Worm (Caenorhabditis elegans) whole organism, L4 larva: ENCODE measurements around the gene C06E4.1.
"Not testable (repeated sequence)": the region's sequence is repeated elsewhere in the genome, so short reads cannot be mapped to it uniquely, and the experiment has no call there.

ENCODE experiments used
- F44E2.7 ChIP-seq: fragments of 200-800 bp; sonication (Bioruptor generic); IDR thresholded peaks from 2 replicates; pipeline ENCODE4 v2.1.2; 2022; ENCODE audit warnings: missing genetic modification characterization, missing compliant biosample characterization
- F49E8.2 ChIP-seq: sonication (generic microtip); optimal IDR thresholded peaks from 2 replicates; lab custom pipeline; 2016; ENCODE audit warnings: missing compliant biosample characterization, mild to moderate bottlenecking, missing genetic modification characterization, borderline replicate concordance
- R02D3.7 ChIP-seq: fragments of 150-350 bp; sonication (generic microtip); optimal IDR thresholded peaks from 3 replicates; lab custom pipeline; 2014; ENCODE audit warnings: missing biosample characterization, missing genetic modification characterization
- T20F7.1 ChIP-seq: fragments of 200-800 bp; sonication (Bioruptor generic); optimal IDR thresholded peaks from 2 replicates; lab custom pipeline; 2018; ENCODE audit warnings: mild to moderate bottlenecking, missing genetic modification characterization, missing compliant biosample characterization
- T26A8.4 ChIP-seq: fragments of 200-800 bp; sonication (Bioruptor generic); IDR thresholded peaks from 2 replicates; pipeline ENCODE4 v1.3.6; 2022; ENCODE audit warnings: missing genetic modification characterization, missing compliant biosample characterization
- Y75B8A.6 ChIP-seq: fragments of 200-800 bp; sonication (Bioruptor generic); IDR thresholded peaks from 2 replicates; pipeline ENCODE4 v1.3.6; 2022; ENCODE audit warnings: missing genetic modification reagents, missing genetic modification characterization, missing compliant biosample characterization
- aha-1 ChIP-seq: fragments of 150-350 bp; peaks from one replicate; lab custom pipeline; 2014; ENCODE audit warnings: missing biosample characterization, missing genetic modification characterization
- ceh-28 ChIP-seq: fragments of 150-350 bp; optimal IDR thresholded peaks from 2 replicates; lab custom pipeline; 2014; ENCODE audit warnings: missing biosample characterization, missing genetic modification reagents, missing genetic modification characterization
- ceh-62 ChIP-seq: sonication (generic microtip); optimal IDR thresholded peaks from 2 replicates; lab custom pipeline; 2017; ENCODE audit warnings: missing biosample characterization, missing genetic modification characterization
- ces-1 ChIP-seq: fragments of 150-350 bp; sonication (generic microtip); optimal IDR thresholded peaks from 4 replicates; lab custom pipeline; 2014; ENCODE audit warnings: missing biosample characterization, missing genetic modification reagents, missing genetic modification characterization
- daf-19 ChIP-seq: fragments of 200-800 bp; sonication (Bioruptor generic); conservative IDR thresholded peaks from 2 replicates; pipeline ENCODE4 v1.3.6; 2022; ENCODE audit warnings: missing genetic modification characterization, missing compliant biosample characterization
- dmd-8 ChIP-seq: fragments of 200-800 bp; sonication (Bioruptor generic); IDR thresholded peaks from 2 replicates; pipeline ENCODE4 v1.3.6; 2022; ENCODE audit warnings: missing genetic modification characterization, missing compliant biosample characterization
- dmd-9 ChIP-seq: fragments of 200-800 bp; sonication (Bioruptor generic); IDR thresholded peaks from 2 replicates; pipeline ENCODE4 v1.3.6; 2022; ENCODE audit warnings: missing genetic modification reagents, missing genetic modification characterization, missing compliant biosample characterization
- egl-43 ChIP-seq: fragments of 200-800 bp; sonication (Bioruptor generic); IDR thresholded peaks from 2 replicates; pipeline ENCODE4 v1.3.6; 2022; ENCODE audit warnings: missing genetic modification reagents, missing genetic modification characterization, missing compliant biosample characterization
- lim-7 ChIP-seq: fragments of 200-800 bp; sonication (Bioruptor generic); IDR thresholded peaks from 2 replicates; pipeline ENCODE4 v1.3.6; 2022; ENCODE audit warnings: missing genetic modification characterization, missing compliant biosample characterization
- lin-13 ChIP-seq: fragments of 150-350 bp; optimal IDR thresholded peaks from 2 replicates; lab custom pipeline; 2014; ENCODE audit warnings: missing biosample characterization, missing genetic modification reagents, missing genetic modification characterization
- lin-29 ChIP-seq: fragments of 200-800 bp; sonication (Bioruptor generic); IDR thresholded peaks from 2 replicates; pipeline ENCODE4 v1.3.6; 2022; ENCODE audit warnings: missing genetic modification reagents, missing genetic modification characterization, missing compliant biosample characterization
- lir-3 ChIP-seq: sonication (generic microtip); optimal IDR thresholded peaks from 2 replicates; lab custom pipeline; 2016; ENCODE audit warnings: mild to moderate bottlenecking, missing genetic modification characterization, missing compliant biosample characterization
- madf-5 ChIP-seq, 2 experiments: fragments of 200-800 bp; sonication (Bioruptor generic); IDR thresholded peaks; 2 replicates each; pipeline ENCODE4 v1.3.6; 2022; ENCODE audit warnings: missing compliant biosample characterization in 2 of 2, missing genetic modification characterization in 2 of 2
- mdt-29 ChIP-seq: fragments of 200-800 bp; sonication (Bioruptor generic); IDR thresholded peaks from 2 replicates; pipeline ENCODE4 v1.3.6; 2022; ENCODE audit warnings: missing genetic modification reagents, missing genetic modification characterization, missing compliant biosample characterization
- mep-1 ChIP-seq: fragments of 150-350 bp; sonication (generic microtip); optimal IDR thresholded peaks from 3 replicates; lab custom pipeline; 2014; ENCODE audit warnings: missing biosample characterization, missing genetic modification characterization
- mes-2 ChIP-seq: sonication (generic microtip); optimal IDR thresholded peaks from 2 replicates; lab custom pipeline; 2016; ENCODE audit warnings: missing genotype, mild to moderate bottlenecking, missing genetic modification characterization, missing compliant biosample characterization; ENCODE audit not compliant: poor library complexity, severe bottlenecking
- nhr-10 ChIP-seq: fragments of 150-350 bp; optimal IDR thresholded peaks from 2 replicates; lab custom pipeline; 2014; ENCODE audit warnings: missing biosample characterization, missing genetic modification characterization
- nhr-237 ChIP-seq: sonication (generic microtip); optimal IDR thresholded peaks from 2 replicates; lab custom pipeline; 2017; ENCODE audit warnings: missing biosample characterization, missing genetic modification characterization
- nhr-28 ChIP-seq: fragments of 150-350 bp; optimal IDR thresholded peaks from 2 replicates; lab custom pipeline; 2014; ENCODE audit warnings: missing biosample characterization, missing genetic modification characterization
- nhr-6 ChIP-seq: fragments of 150-350 bp; optimal IDR thresholded peaks from 2 replicates; lab custom pipeline; 2014; ENCODE audit warnings: missing biosample characterization, missing genetic modification characterization
- sdz-12 ChIP-seq: fragments of 200-800 bp; sonication (Bioruptor generic); optimal IDR thresholded peaks from 2 replicates; lab custom pipeline; 2018; ENCODE audit warnings: mild to moderate bottlenecking, missing genetic modification characterization, missing compliant biosample characterization
- set-16 ChIP-seq: fragments of 200-800 bp; sonication (Bioruptor generic); IDR thresholded peaks from 2 replicates; pipeline ENCODE4 v1.3.6; 2022; ENCODE audit warnings: missing genetic modification reagents, missing genetic modification characterization, missing compliant biosample characterization
- skn-1 ChIP-seq: fragments of 150-350 bp; optimal IDR thresholded peaks from 2 replicates; lab custom pipeline; 2014; ENCODE audit warnings: missing biosample characterization, missing genetic modification characterization
- snpc-4 ChIP-seq: fragments of 150-350 bp; optimal IDR thresholded peaks from 2 replicates; lab custom pipeline; 2014; ENCODE audit warnings: missing biosample characterization, missing genetic modification characterization
- unc-39 ChIP-seq: sonication (generic microtip); optimal IDR thresholded peaks from 2 replicates; lab custom pipeline; 2017; ENCODE audit warnings: missing biosample characterization, missing genetic modification characterization
- vab-7 ChIP-seq: fragments of 200-800 bp; sonication (Bioruptor generic); IDR thresholded peaks from 2 replicates; pipeline ENCODE4 v1.3.6; 2022; ENCODE audit warnings: missing genetic modification reagents, missing genetic modification characterization, missing compliant biosample characterization
- ztf-7 ChIP-seq: fragments of 150-350 bp; optimal IDR thresholded peaks from 2 replicates; lab custom pipeline; 2014; ENCODE audit warnings: missing biosample characterization, missing genetic modification characterization

The C06E4.1 gene

ce11 chrIV:7245592-7245991 is 37.5 kb upstream of the C06E4.1 start:
- TF ChIP-seq ceh-62 (tag; lab: Kevin White, UChicago) (no peak), dmd-9 (GFP tag; lab: Robert Waterston, UW) (no peak), aha-1 (tag; lab: Kevin White, UChicago) (peak; percentile 41), lin-13 (no peak), R02D3.7 (tag; lab: Kevin White, UChicago) (no peak), Y75B8A.6 (GFP tag; lab: Robert Waterston, UW) (no peak), set-16 (GFP tag; lab: Robert Waterston, UW) (peak; percentile 85), T26A8.4 (GFP tag; lab: Robert Waterston, UW) (no peak), ztf-7 (tag; lab: Kevin White, UChicago) (no peak), egl-43 (GFP tag; lab: Robert Waterston, UW) (0 out of 2 replicates have a peak, but pooled peaks have one; percentile 18)

- TF ChIP-seq sdz-12 (GFP tag; lab: Kevin White, UChicago) (no peak), ceh-28 (tag; lab: Kevin White, UChicago) (no peak), mdt-29 (GFP tag; lab: Robert Waterston, UW) (no peak)
- TF ChIP-seq, all 104 proteins: peak for 0
Measured at ce11 chrIV:7246553-7246952, 36.5 kb upstream of the C06E4.1 start, which contains the start of gene col-114. col-114 (minus strand) TSS chrIV:7246653.

- not testable (repeated sequence) for TF ChIP-seq madf-5 (GFP tag; IDR thresholded peaks at IDR 0.05; lab: Robert Waterston, UW); unc-39; nhr-237
Measured at ce11 chrIV:7247243-7247642, 35.8 kb upstream of the C06E4.1 start, which contains the start of gene D2024.1. D2024.1 (plus strand) TSS chrIV:7247543.

ce11 chrIV:7250158-7250557 is 32.9 kb upstream of the C06E4.1 start, which contains the start of gene D2024.18:
D2024.18 (plus strand) TSS chrIV:7250458.
- TF ChIP-seq skn-1 (no peak), ces-1 (GFP tag; lab: Kevin White, UChicago) (no peak), lin-29 (GFP tag; lab: Robert Waterston, UW) (no peak), lim-7 (no peak), T26A8.4 (GFP tag; lab: Robert Waterston, UW) (no peak), nhr-28 (tag; lab: Kevin White, UChicago) (no peak), lir-3 (tag; lab: Kevin White, UChicago) (no peak), snpc-4 (tag; lab: Kevin White, UChicago) (no peak), daf-19 (GFP tag; lab: Robert Waterston, UW) (no peak), mep-1 (tag; lab: Kevin White, UChicago) (no peak), nhr-6 (tag; lab: Kevin White, UChicago) (no peak), nhr-10 (tag; lab: Kevin White, UChicago) (no peak), dmd-8 (GFP tag; lab: Robert Waterston, UW) (no peak), vab-7 (GFP tag; lab: Robert Waterston, UW) (no peak)

- TF ChIP-seq mes-2 (tag; lab: Kevin White, UChicago) (peak; percentile 1), sdz-12 (GFP tag; lab: Kevin White, UChicago) (no peak), F49E8.2 (tag; lab: Kevin White, UChicago) (peak; percentile 15), F44E2.7 (GFP tag; lab: Robert Waterston, UW) (no peak)
Measured at ce11 chrIV:7253271-7253670, 29.8 kb upstream of the C06E4.1 start.

- TF ChIP-seq nhr-6 (tag; lab: Kevin White, UChicago); mdt-29 (GFP tag; lab: Robert Waterston, UW); T20F7.1: not testable (repeated sequence)
- TF ChIP-seq, all 104 proteins: peak for 0; not testable (repeated sequence) for 104
Measured at ce11 chrIV:7254690-7255089, 28.4 kb upstream of the C06E4.1 start, which contains the start of gene C06E4.5. C06E4.5 (plus strand) TSS chrIV:7254990.
